Worm (Caenorhabditis elegans) whole organism, L3 larva: ENCODE measurements around the gene Y39F10A.6.

Source experiments
- R02D3.7 ChIP-seq: fragments of 150-350 bp; optimal IDR thresholded peaks from 2 replicates; lab custom pipeline; 2014; ENCODE audit warnings: missing biosample characterization, missing genetic modification characterization
- ZK546.5 ChIP-seq: sonication (generic microtip); optimal IDR thresholded peaks from 2 replicates; lab custom pipeline; 2017; ENCODE audit warnings: missing biosample characterization, missing genetic modification characterization
- aly-2 ChIP-seq: fragments of 150-350 bp; optimal IDR thresholded peaks from 2 replicates; lab custom pipeline; 2014; ENCODE audit warnings: missing biosample characterization, missing genetic modification characterization
- ama-1 ChIP-seq: fragments of 150-350 bp; optimal IDR thresholded peaks from 2 replicates; lab custom pipeline; 2018
- ceh-28 ChIP-seq: fragments of 150-350 bp; optimal IDR thresholded peaks from 2 replicates; lab custom pipeline; 2014; ENCODE audit warnings: missing biosample characterization, missing genetic modification reagents, missing genetic modification characterization
- ceh-82 ChIP-seq: fragments of 150-350 bp; optimal IDR thresholded peaks from 2 replicates; lab custom pipeline; 2014; ENCODE audit warnings: missing biosample characterization, missing genetic modification characterization
- ceh-9 ChIP-seq: sonication (generic microtip); optimal IDR thresholded peaks from 2 replicates; lab custom pipeline; 2018; ENCODE audit warnings: missing biosample characterization, missing genetic modification characterization
- daf-12 ChIP-seq: fragments of 150-350 bp; optimal IDR thresholded peaks from 2 replicates; lab custom pipeline; 2014; ENCODE audit warnings: missing biosample characterization, missing genetic modification reagents, missing genetic modification characterization
- egl-27 ChIP-seq: sonication (generic microtip); optimal IDR thresholded peaks from 4 replicates; lab custom pipeline; 2017; ENCODE audit warnings: missing biosample characterization, missing genetic modification reagents, missing genetic modification characterization
- egl-5 ChIP-seq: fragments of 150-350 bp; optimal IDR thresholded peaks from 2 replicates; lab custom pipeline; 2017; ENCODE audit warnings: missing biosample characterization, missing genetic modification reagents, missing genetic modification characterization, inconsistent platforms
- elt-1 ChIP-seq: fragments of 150-350 bp; optimal IDR thresholded peaks from 2 replicates; lab custom pipeline; 2014; ENCODE audit warnings: missing biosample characterization, missing genetic modification characterization
- elt-2 ChIP-seq: sonication (generic microtip); optimal IDR thresholded peaks from 2 replicates; lab custom pipeline; 2016; ENCODE audit warnings: missing genetic modification reagents, mild to moderate bottlenecking, missing genetic modification characterization, missing compliant biosample characterization
- elt-3 ChIP-seq, 3 experiments: fragments of 150-350 bp in 1 of 3; sonication (generic microtip) in 2 of 3; optimal IDR thresholded peaks; 2 replicates in 2 of 3; 4 replicates in 1 of 3; lab custom pipeline; 2014 to 2017; ENCODE audit warnings: missing biosample characterization in 3 of 3, missing genetic modification characterization in 3 of 3
- eor-1 ChIP-seq, 2 experiments: fragments of 150-350 bp; optimal IDR thresholded peaks; 2 replicates each; lab custom pipeline; 2014 to 2018; ENCODE audit warnings: missing biosample characterization in 2 of 2, missing genetic modification characterization in 2 of 2
- fkh-10 ChIP-seq: sonication (generic microtip); optimal IDR thresholded peaks from 2 replicates; lab custom pipeline; 2017; ENCODE audit warnings: missing biosample characterization, missing genetic modification reagents, missing genetic modification characterization
- fos-1 ChIP-seq: fragments of 150-350 bp; optimal IDR thresholded peaks from 2 replicates; lab custom pipeline; 2014; ENCODE audit warnings: missing biosample characterization, missing genetic modification characterization
- hmg-11 ChIP-seq: sonication (generic microtip); optimal IDR thresholded peaks from 2 replicates; lab custom pipeline; 2016; ENCODE audit warnings: missing genetic modification characterization, missing compliant biosample characterization
- jun-1 ChIP-seq: fragments of 150-350 bp; optimal IDR thresholded peaks from 2 replicates; lab custom pipeline; 2014; ENCODE audit warnings: missing biosample characterization, missing genetic modification reagents, missing genetic modification characterization
- lin-15B ChIP-seq: fragments of 150-350 bp; optimal IDR thresholded peaks from 2 replicates; lab custom pipeline; 2014; ENCODE audit warnings: missing biosample characterization, missing genetic modification characterization
- lin-39 ChIP-seq: fragments of 150-350 bp; optimal IDR thresholded peaks from 2 replicates; lab custom pipeline; 2018; ENCODE audit warnings: missing biosample characterization, missing genetic modification reagents, missing genetic modification characterization
- lsy-12 ChIP-seq: sonication (generic microtip); optimal IDR thresholded peaks from 2 replicates; lab custom pipeline; 2016; ENCODE audit warnings: mild to moderate bottlenecking, missing genetic modification characterization, missing compliant biosample characterization
- mdl-1 ChIP-seq: fragments of 150-350 bp; optimal IDR thresholded peaks from 2 replicates; lab custom pipeline; 2014; ENCODE audit warnings: missing biosample characterization, missing genetic modification characterization
- nfya-1 ChIP-seq: sonication (generic microtip); optimal IDR thresholded peaks from 2 replicates; lab custom pipeline; 2017; ENCODE audit warnings: missing genetic modification characterization, mild to moderate bottlenecking, missing compliant biosample characterization, antibody characterized with exemption, moderate library complexity; ENCODE audit not compliant: insufficient read depth
- nhr-12 ChIP-seq: fragments of 150-350 bp; optimal IDR thresholded peaks from 2 replicates; lab custom pipeline; 2014; ENCODE audit warnings: missing biosample characterization, missing genetic modification characterization
- nhr-23 ChIP-seq: fragments of 150-350 bp; optimal IDR thresholded peaks from 2 replicates; lab custom pipeline; 2014; ENCODE audit warnings: missing biosample characterization, missing genetic modification reagents, missing genetic modification characterization
- nhr-237 ChIP-seq: fragments of 150-350 bp; optimal IDR thresholded peaks from 2 replicates; lab custom pipeline; 2014; ENCODE audit warnings: missing biosample characterization, missing genetic modification characterization
- nhr-28 ChIP-seq: fragments of 150-350 bp; optimal IDR thresholded peaks from 2 replicates; lab custom pipeline; 2014; ENCODE audit warnings: missing biosample characterization, missing genetic modification characterization
- nhr-43 ChIP-seq: sonication (generic microtip); optimal IDR thresholded peaks from 2 replicates; lab custom pipeline; 2016; ENCODE audit warnings: mild to moderate bottlenecking, missing genetic modification characterization, missing compliant biosample characterization; ENCODE audit not compliant: poor library complexity, severe bottlenecking
- nhr-67 ChIP-seq: fragments of 150-350 bp; optimal IDR thresholded peaks from 2 replicates; lab custom pipeline; 2014; ENCODE audit warnings: missing biosample characterization, missing genetic modification characterization
- nhr-76 ChIP-seq: fragments of 150-350 bp; sonication (generic microtip); optimal IDR thresholded peaks from 5 replicates; lab custom pipeline; 2014; ENCODE audit warnings: missing biosample characterization, missing genetic modification characterization
- pha-4 ChIP-seq: fragments of 150-350 bp; optimal IDR thresholded peaks from 2 replicates; lab custom pipeline; 2014; ENCODE audit warnings: missing biosample characterization, missing genetic modification reagents, missing genetic modification characterization
- sea-2 ChIP-seq: fragments of 150-350 bp; sonication (generic microtip); optimal IDR thresholded peaks from 4 replicates; lab custom pipeline; 2014; ENCODE audit warnings: missing biosample characterization, missing genetic modification reagents, missing genetic modification characterization
- skn-1 ChIP-seq: fragments of 150-350 bp; optimal IDR thresholded peaks from 2 replicates; lab custom pipeline; 2014; ENCODE audit warnings: missing biosample characterization, missing genetic modification characterization
- snpc-4 ChIP-seq: fragments of 150-350 bp; optimal IDR thresholded peaks from 2 replicates; lab custom pipeline; 2014; ENCODE audit warnings: missing biosample characterization, missing genetic modification characterization
- tbx-2 ChIP-seq: sonication (generic microtip); optimal IDR thresholded peaks from 2 replicates; lab custom pipeline; 2016; ENCODE audit warnings: mild to moderate bottlenecking, missing genetic modification characterization, missing compliant biosample characterization
- zag-1 ChIP-seq: fragments of 150-350 bp; optimal IDR thresholded peaks from 2 replicates; lab custom pipeline; 2014; ENCODE audit warnings: missing biosample characterization, missing genetic modification characterization
- ztf-11 ChIP-seq: fragments of 150-350 bp; optimal IDR thresholded peaks from 2 replicates; lab custom pipeline; 2014; ENCODE audit warnings: missing biosample characterization, missing genetic modification characterization

The Y39F10A.6 gene

ce11 chrII:782903-783302 lies 529 bp downstream of the Y39F10A.6 start, which contains the start of gene Y39F10A.3:
Y39F10A.3 (minus strand) TSS chrII:783003.
- TF ChIP-seq nhr-67 (tag; lab: Kevin White, UChicago) = no peak
- no peak for TF ChIP-seq ztf-11 (tag; lab: Kevin White, UChicago)
- TF ChIP-seq lsy-12 (tag; lab: Kevin White, UChicago) = no peak
- no peak for TF ChIP-seq nhr-43 (tag; lab: Kevin White, UChicago)
- TF ChIP-seq elt-3 (tag; optimal IDR thresholded peaks at IDR 0.05; lab: Kevin White, UChicago) = no peak
- TF ChIP-seq mdl-1 = no peak
- TF ChIP-seq ama-1 (lab: Kevin White, UChicago) = no peak
- TF ChIP-seq ceh-28 (tag; lab: Kevin White, UChicago) = no peak

ce11 chrII:775033-775432 lies 8.4 kb downstream of the Y39F10A.6 start, which contains the start of gene Y39F10A.1:
Y39F10A.1 (plus strand) TSS chrII:775333.
- no peak for TF ChIP-seq fkh-10
- TF ChIP-seq mdl-1 = no peak
- TF ChIP-seq nhr-76 (tag; lab: Kevin White, UChicago) = no peak
- no peak for TF ChIP-seq zag-1 (tag; lab: Kevin White, UChicago)
- TF ChIP-seq R02D3.7 (tag; lab: Kevin White, UChicago) = no peak
- no peak for TF ChIP-seq nhr-237 (tag; lab: Kevin White, UChicago)
- no peak for TF ChIP-seq aly-2 (tag; lab: Kevin White, UChicago)
- TF ChIP-seq elt-2 (tag; lab: Kevin White, UChicago) = no peak
- TF ChIP-seq ceh-82 (tag; lab: Kevin White, UChicago) = no peak
- TF ChIP-seq egl-27 = no peak
- TF ChIP-seq egl-5 (tag; lab: Kevin White, UChicago) = no peak
- no peak for TF ChIP-seq ZK546.5 (tag; lab: Kevin White, UChicago)
- TF ChIP-seq daf-12 (tag; lab: Kevin White, UChicago) = no peak
- TF ChIP-seq ceh-9 = no peak

ce11 chrII:773830-774229 lies 9.6 kb downstream of the Y39F10A.6 start:
- TF ChIP-seq ceh-82 (tag; lab: Kevin White, UChicago) (no peak), fkh-10 (peak; percentile 61)

- no peak for TF ChIP-seq eor-1 (tag; optimal IDR thresholded peaks at IDR 0.05; lab: Kevin White, UChicago)
- no peak for TF ChIP-seq ama-1 (lab: Kevin White, UChicago)
- no peak for TF ChIP-seq fos-1 (tag; lab: Kevin White, UChicago)
- TF ChIP-seq ztf-11 (tag; lab: Kevin White, UChicago) = no peak
- no peak for TF ChIP-seq lin-15B (tag; lab: Kevin White, UChicago)
- no peak for TF ChIP-seq sea-2 (GFP tag; lab: Kevin White, UChicago)
- TF ChIP-seq nhr-237 (tag; lab: Kevin White, UChicago) = no peak
- TF ChIP-seq nhr-28 (tag; lab: Kevin White, UChicago) = no peak
- no peak for TF ChIP-seq pha-4 (tag; lab: Kevin White, UChicago)
- TF ChIP-seq tbx-2 (tag; lab: Kevin White, UChicago) = no peak
- TF ChIP-seq daf-12 (tag; lab: Kevin White, UChicago) = no peak
- TF ChIP-seq elt-1 = no peak
- TF ChIP-seq, all 47 proteins: peak for 0
Observed at ce11 chrII:770253-770652, 13.2 kb downstream of the Y39F10A.6 start, which contains the start of gene C08G5.6. C08G5.6 (plus strand) TSS chrII:770553.

ce11 chrII:769250-769649 lies 14.2 kb downstream of the Y39F10A.6 start:
- TF ChIP-seq daf-12 (tag; lab: Kevin White, UChicago) = no peak
- TF ChIP-seq snpc-4 = no peak
- no peak for TF ChIP-seq nhr-12 (tag; lab: Kevin White, UChicago)
- no peak for TF ChIP-seq hmg-11 (tag; lab: Kevin White, UChicago)
- TF ChIP-seq jun-1 (tag; lab: Kevin White, UChicago) = no peak
- TF ChIP-seq nfya-1 (tag; lab: Kevin White, UChicago) = no peak
- no peak for TF ChIP-seq nhr-23
- no peak for TF ChIP-seq eor-1 (tag; optimal IDR thresholded peaks at IDR 0.05; lab: Kevin White, UChicago)
- TF ChIP-seq skn-1 (tag; lab: Kevin White, UChicago) = no peak
- no peak for TF ChIP-seq pha-4 (tag; lab: Kevin White, UChicago)
- no peak for TF ChIP-seq sea-2 (GFP tag; lab: Kevin White, UChicago)
- TF ChIP-seq nhr-76 (tag; lab: Kevin White, UChicago) = no peak
- no peak for TF ChIP-seq lin-39 (tag; lab: Kevin White, UChicago)
